Worm (Caenorhabditis elegans) whole organism, L4 larva: ENCODE data around the gene R04E5.9.

Source experiments
- Y48G9A.11 ChIP-seq: fragments of 200-800 bp; sonication (Bioruptor generic); IDR thresholded peaks from 2 replicates; pipeline ENCODE4 v1.3.6; 2022; ENCODE audit warnings: missing genetic modification reagents, missing genetic modification characterization, missing compliant biosample characterization
- ceh-32 ChIP-seq: sonication (generic microtip); optimal IDR thresholded peaks from 2 replicates; lab custom pipeline; 2016; ENCODE audit warnings: mild to moderate bottlenecking, missing genetic modification characterization, missing compliant biosample characterization; ENCODE audit not compliant: poor library complexity
- ces-1 ChIP-seq: fragments of 150-350 bp; sonication (generic microtip); optimal IDR thresholded peaks from 4 replicates; lab custom pipeline; 2014; ENCODE audit warnings: missing biosample characterization, missing genetic modification reagents, missing genetic modification characterization
- daf-16 ChIP-seq, 3 experiments: sonication (generic microtip); optimal IDR thresholded peaks; 2 replicates each; lab custom pipeline; 2016 to 2017; ENCODE audit warnings: missing genetic modification characterization in 3 of 3, missing genetic modification reagents in 3 of 3, mild to moderate bottlenecking in 2 of 3, missing compliant biosample characterization in 2 of 3, missing biosample characterization in 1 of 3, moderate library complexity in 1 of 3
- daf-19 ChIP-seq: fragments of 200-800 bp; sonication (Bioruptor generic); conservative IDR thresholded peaks from 2 replicates; pipeline ENCODE4 v1.3.6; 2022; ENCODE audit warnings: missing genetic modification characterization, missing compliant biosample characterization
- dmd-9 ChIP-seq: fragments of 200-800 bp; sonication (Bioruptor generic); IDR thresholded peaks from 2 replicates; pipeline ENCODE4 v1.3.6; 2022; ENCODE audit warnings: missing genetic modification reagents, missing genetic modification characterization, missing compliant biosample characterization
- dpl-1 ChIP-seq: fragments of 150-350 bp; optimal IDR thresholded peaks from 2 replicates; lab custom pipeline; 2014; ENCODE audit warnings: missing biosample characterization, missing genetic modification reagents, missing genetic modification characterization
- egl-27 ChIP-seq: sonication (generic microtip); optimal IDR thresholded peaks from 3 replicates; lab custom pipeline; 2017; ENCODE audit warnings: missing biosample characterization, missing genetic modification reagents, missing genetic modification characterization
- gei-8 ChIP-seq: fragments of 200-800 bp; sonication (Bioruptor generic); optimal IDR thresholded peaks from 2 replicates; lab custom pipeline; 2018; ENCODE audit warnings: mild to moderate bottlenecking, missing genetic modification characterization, missing compliant biosample characterization
- hlh-11 ChIP-seq: fragments of 200-800 bp; sonication (Bioruptor generic); optimal IDR thresholded peaks from 2 replicates; lab custom pipeline; 2018; ENCODE audit warnings: mild to moderate bottlenecking, missing genetic modification characterization, missing compliant biosample characterization
- hmg-1.1 ChIP-seq: fragments of 200-800 bp; sonication (Bioruptor generic); IDR thresholded peaks from 2 replicates; pipeline ENCODE4 v1.3.6; 2022; ENCODE audit warnings: missing genetic modification reagents, missing genetic modification characterization, missing compliant biosample characterization
- lir-3 ChIP-seq: sonication (generic microtip); optimal IDR thresholded peaks from 2 replicates; lab custom pipeline; 2016; ENCODE audit warnings: mild to moderate bottlenecking, missing genetic modification characterization, missing compliant biosample characterization
- mdl-1 ChIP-seq, 2 experiments: fragments of 150-350 bp in 1 of 2; sonication (generic microtip) in 1 of 2; optimal IDR thresholded peaks; 2 replicates each; lab custom pipeline; 2014 to 2017; ENCODE audit warnings: missing biosample characterization in 2 of 2, missing genetic modification characterization in 2 of 2
- mep-1 ChIP-seq: fragments of 150-350 bp; sonication (generic microtip); optimal IDR thresholded peaks from 3 replicates; lab custom pipeline; 2014; ENCODE audit warnings: missing biosample characterization, missing genetic modification characterization
- mxl-2 ChIP-seq: fragments of 200-800 bp; sonication (Bioruptor generic); conservative IDR thresholded peaks from 2 replicates; pipeline ENCODE4 v1.3.6; 2022; ENCODE audit warnings: missing genetic modification reagents, missing genetic modification characterization, missing compliant biosample characterization
- mxl-3 ChIP-seq: fragments of 200-800 bp; sonication (Bioruptor generic); optimal IDR thresholded peaks from 2 replicates; lab custom pipeline; 2018; ENCODE audit warnings: mild to moderate bottlenecking, missing genetic modification characterization, missing compliant biosample characterization
- nhr-102 ChIP-seq: sonication (generic microtip); optimal IDR thresholded peaks from 2 replicates; lab custom pipeline; 2016; ENCODE audit warnings: mild to moderate bottlenecking, missing genetic modification characterization, moderate library complexity, missing compliant biosample characterization
- nhr-11 ChIP-seq: fragments of 150-350 bp; optimal IDR thresholded peaks from 2 replicates; lab custom pipeline; 2014; ENCODE audit warnings: missing biosample characterization, missing genetic modification characterization
- nhr-25 ChIP-seq: sonication (generic microtip); optimal IDR thresholded peaks from 2 replicates; lab custom pipeline; 2017; ENCODE audit warnings: missing genetic modification characterization, mild to moderate bottlenecking, missing compliant biosample characterization, antibody characterized with exemption, moderate library complexity, borderline replicate concordance; ENCODE audit not compliant: insufficient read depth
- nhr-41 ChIP-seq: fragments of 200-800 bp; sonication (Bioruptor generic); IDR thresholded peaks from 2 replicates; pipeline ENCODE4 v1.3.6; 2022; ENCODE audit warnings: missing genetic modification reagents, missing genetic modification characterization, missing compliant biosample characterization
- nhr-76 ChIP-seq: fragments of 150-350 bp; optimal IDR thresholded peaks from 2 replicates; lab custom pipeline; 2014; ENCODE audit warnings: missing biosample characterization, missing genetic modification characterization
- nhr-77 ChIP-seq: fragments of 150-350 bp; optimal IDR thresholded peaks from 2 replicates; lab custom pipeline; 2014; ENCODE audit warnings: missing biosample characterization, missing genetic modification characterization
- php-3 ChIP-seq: fragments of 200-800 bp; sonication (Bioruptor generic); IDR thresholded peaks from 2 replicates; pipeline ENCODE4 v1.3.6; 2022; ENCODE audit warnings: missing genetic modification reagents, missing genetic modification characterization, missing compliant biosample characterization
- sdz-12 ChIP-seq: fragments of 200-800 bp; sonication (Bioruptor generic); optimal IDR thresholded peaks from 2 replicates; lab custom pipeline; 2018; ENCODE audit warnings: mild to moderate bottlenecking, missing genetic modification characterization, missing compliant biosample characterization
- snpc-1.2 ChIP-seq: fragments of 200-800 bp; sonication (Bioruptor generic); IDR thresholded peaks from 2 replicates; pipeline ENCODE4 v1.3.6; 2022; ENCODE audit warnings: missing genetic modification reagents, missing genetic modification characterization, missing compliant biosample characterization
- spr-1 ChIP-seq: sonication (generic microtip); optimal IDR thresholded peaks from 2 replicates; lab custom pipeline; 2016; ENCODE audit warnings: mild to moderate bottlenecking, missing genetic modification characterization, missing compliant biosample characterization
- spr-3 ChIP-seq: fragments of 200-800 bp; sonication (Bioruptor generic); optimal IDR thresholded peaks from 2 replicates; lab custom pipeline; 2018; ENCODE audit warnings: mild to moderate bottlenecking, missing genetic modification characterization, missing compliant biosample characterization
- unc-130 ChIP-seq: sonication (generic microtip); optimal IDR thresholded peaks from 2 replicates; lab custom pipeline; 2016; ENCODE audit warnings: missing genetic modification reagents, missing genetic modification characterization, missing compliant biosample characterization
- vab-7 ChIP-seq: fragments of 200-800 bp; sonication (Bioruptor generic); IDR thresholded peaks from 2 replicates; pipeline ENCODE4 v1.3.6; 2022; ENCODE audit warnings: missing genetic modification reagents, missing genetic modification characterization, missing compliant biosample characterization

R04E5.9 gene

ce11 chrX:8778558-8778957, 32.4 kb downstream of the R04E5.9 start, which contains the start of gene ZK721.4:
TSS of gene ZK721.4 (plus strand) at chrX:8778858.
- TF ChIP-seq daf-16 (GFP tag; optimal IDR thresholded peaks at IDR 0.05; lab: Kevin White, UChicago) = no peak
- TF ChIP-seq daf-16 (tag; optimal IDR thresholded peaks at IDR 0.05; lab: Kevin White, UChicago) = no peak
- TF ChIP-seq nhr-77 (tag; lab: Kevin White, UChicago) = no peak
- TF ChIP-seq sdz-12 (GFP tag; lab: Kevin White, UChicago) = no peak
- TF ChIP-seq nhr-102 (tag; lab: Kevin White, UChicago) = no peak
- TF ChIP-seq nhr-25 = no peak

- peak; percentile 11 for TF ChIP-seq ces-1
- no peak for TF ChIP-seq mdl-1 (tag; optimal IDR thresholded peaks at IDR 0.05; lab: Kevin White, UChicago)
Observed at ce11 chrX:8770316-8770715, 40.6 kb downstream of the R04E5.9 start.

DNA sequence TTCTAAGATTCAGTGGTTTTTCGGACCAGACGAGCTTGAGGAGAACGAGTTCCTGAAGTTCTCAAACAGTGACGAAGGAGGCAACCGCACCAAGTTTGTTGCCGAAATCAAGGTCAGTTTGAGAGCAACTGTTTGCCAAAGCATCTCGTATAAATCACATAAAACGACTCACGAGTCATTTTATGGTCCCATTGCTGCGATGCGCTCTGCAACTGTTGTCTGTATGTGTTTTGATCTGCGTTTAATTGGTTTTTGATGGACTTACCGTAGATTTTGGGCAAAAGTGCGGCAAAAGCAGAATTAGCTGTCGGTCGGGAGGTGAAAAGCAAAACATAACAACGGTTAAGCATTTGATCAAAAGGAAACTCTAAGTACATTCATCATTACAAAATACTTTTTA, 46.9 kb downstream of the R04E5.9 start:
- TF ChIP-seq hlh-11 (peak; percentile 11), dmd-9 (GFP tag; lab: Robert Waterston, UW) (no peak), vab-7 (GFP tag; lab: Robert Waterston, UW) (no peak), daf-16 (GFP tag; optimal IDR thresholded peaks at IDR 0.05; lab: Kevin White, UChicago) (peak in 1 of 2 experiments; percentile 34), daf-16 (tag; optimal IDR thresholded peaks at IDR 0.05; lab: Kevin White, UChicago) (no peak), php-3 (0 out of 2 replicates have a peak, but pooled peaks have one; percentile 25)
- TF ChIP-seq, all 104 proteins: peak for 3

ce11 chrX:8763607-8764006, 47.3 kb downstream of the R04E5.9 start, which contains the start of gene zig-12:
TSS of gene zig-12 (plus strand) at chrX:8763907.
- no peak for TF ChIP-seq dpl-1 (GFP tag; lab: Kevin White, UChicago)
- TF ChIP-seq lir-3 (tag; lab: Kevin White, UChicago) = no peak
- TF ChIP-seq daf-19 (GFP tag; lab: Robert Waterston, UW) = no peak
- no peak for TF ChIP-seq Y48G9A.11 (GFP tag; lab: Robert Waterston, UW)
- TF ChIP-seq ceh-32 = no peak

- no peak for TF ChIP-seq hmg-1.1 (GFP tag; lab: Robert Waterston, UW)
- no peak for TF ChIP-seq ces-1
- no peak for TF ChIP-seq spr-3 (GFP tag; lab: Kevin White, UChicago)
- no peak for TF ChIP-seq mxl-3 (GFP tag; lab: Kevin White, UChicago)
- TF ChIP-seq unc-130 (GFP tag; lab: Kevin White, UChicago) = no peak
- TF ChIP-seq spr-1 (tag; lab: Kevin White, UChicago) = no peak
- TF ChIP-seq hlh-11 = peak; percentile 3
- TF ChIP-seq gei-8 (GFP tag; lab: Kevin White, UChicago) = no peak
- no peak for TF ChIP-seq egl-27
- no peak for TF ChIP-seq mep-1 (tag; lab: Kevin White, UChicago)
- TF ChIP-seq nhr-11 = peak; percentile 4
Observed at ce11 chrX:8762927-8763326, 48.0 kb downstream of the R04E5.9 start.

- TF ChIP-seq nhr-76 (tag; lab: Kevin White, UChicago) (no peak), daf-16 (GFP tag; optimal IDR thresholded peaks at IDR 0.05; lab: Kevin White, UChicago) (no peak), daf-16 (tag; optimal IDR thresholded peaks at IDR 0.05; lab: Kevin White, UChicago) (peak; percentile 11), snpc-1.2 (no peak), nhr-41 (no peak), mxl-2 (GFP tag; lab: Robert Waterston, UW) (no peak)
Observed at ce11 chrX:8761497-8761896, 49.4 kb downstream of the R04E5.9 start, which contains the start of gene M02D8.5. TSS of gene M02D8.5 (minus strand) at chrX:8761597.
